Fruit fly (Drosophila melanogaster): ENCODE measurements around the gene to.

The to gene

dm6 chr3R:25232271-25232989 lies 7.5 kb upstream of the to start, which contains the start of gene Cad96Cb (continued):
- TF ChIP-seq CG4854 (GFP tag; optimal IDR thresholded peaks at IDR 0.05) (peak; percentile 69), jumu (GFP tag; optimal IDR thresholded peaks at IDR 0.05) (peak; percentile 76), jing (GFP tag; optimal IDR thresholded peaks at IDR 0.05) (peak; percentile 38), CG1529 (GFP tag; optimal IDR thresholded peaks at IDR 0.05) (peak; percentile 84), Sin3A (optimal IDR thresholded peaks at IDR 0.05) (no peak), dimm (GFP tag; IDR thresholded peaks at IDR 0.05) (no peak), sens-2 (GFP tag; IDR thresholded peaks at IDR 0.05) (no peak), bab2 (GFP tag; optimal IDR thresholded peaks at IDR 0.05) (peak; percentile 80), CG15696 (tag; optimal IDR thresholded peaks at IDR 0.05) (peak; percentile 76), E2f2 (GFP tag; IDR thresholded peaks at IDR 0.05) (peak; percentile 50), fru (optimal IDR thresholded peaks at IDR 0.05) (no peak), CG17359 (tag; optimal IDR thresholded peaks at IDR 0.05) (peak; percentile 83), sug (tag; optimal IDR thresholded peaks at IDR 0.05) (no peak), HmgZ (tag; optimal IDR thresholded peaks at IDR 0.05) (peak; percentile 39), emc (GFP tag; optimal IDR thresholded peaks at IDR 0.05) (peak; percentile 49), cas (GFP tag; IDR thresholded peaks at IDR 0.05) (no peak), caup (GFP tag; optimal IDR thresholded peaks at IDR 0.05; ENCODE audit: severe bottlenecking) (peak; percentile 66), vfl (GFP tag; optimal IDR thresholded peaks at IDR 0.05) (no peak), Fer3 (tag; optimal IDR thresholded peaks at IDR 0.05) (peak; percentile 53), CG8478 (optimal IDR thresholded peaks at IDR 0.05) (no peak), CG12071 (GFP tag; optimal IDR thresholded peaks at IDR 0.05) (peak; percentile 43), pfk (GFP tag; optimal IDR thresholded peaks at IDR 0.05) (no peak), fd96Cb (tag; optimal IDR thresholded peaks at IDR 0.05) (peak; percentile 85), bcd (GFP tag; optimal IDR thresholded peaks at IDR 0.05) (peak; percentile 84), Antp (GFP tag; optimal IDR thresholded peaks at IDR 0.05) (peak; percentile 67), CG10979 (tag; optimal IDR thresholded peaks at IDR 0.05) (peak; percentile 94), CG10431 (GFP tag; optimal IDR thresholded peaks at IDR 0.05) (peak; percentile 76), tll (GFP tag; optimal IDR thresholded peaks at IDR 0.05) (no peak), eve (GFP tag; optimal IDR thresholded peaks at IDR 0.05) (no peak), CG4424 (GFP tag; optimal IDR thresholded peaks at IDR 0.05) (peak; percentile 92), Dll (GFP tag; IDR thresholded peaks at IDR 0.05; ENCODE audit: partially characterized antibody) (0 out of 4 replicates have a peak, but pooled peaks have one; percentile 21), CG6683 (GFP tag; optimal IDR thresholded peaks at IDR 0.05) (no peak), Gsc (GFP tag; IDR thresholded peaks at IDR 0.05) (no peak), cad (GFP tag; optimal IDR thresholded peaks at IDR 0.05) (no peak), CG18599 (GFP tag; optimal IDR thresholded peaks at IDR 0.05) (peak; percentile 78), Med (GFP tag) (peak; percentile 93), disco-r (GFP tag; optimal IDR thresholded peaks at IDR 0.05) (peak; percentile 73), stwl (tag; optimal IDR thresholded peaks at IDR 0.05) (no peak), Ets65A (GFP tag) (peak; percentile 95), ind (GFP tag; optimal IDR thresholded peaks at IDR 0.05) (peak; percentile 79), CG33213 (GFP tag; optimal IDR thresholded peaks at IDR 0.05) (peak; percentile 49), CG2712 (tag; optimal IDR thresholded peaks at IDR 0.05) (peak; percentile 91), CG14860 (GFP tag; IDR thresholded peaks at IDR 0.05; ENCODE audit: partially characterized antibody) (no peak), shn (GFP tag; optimal IDR thresholded peaks at IDR 0.05) (peak; percentile 53), HLH4C (GFP tag; IDR thresholded peaks at IDR 0.05; ENCODE audit: partially characterized antibody) (no peak), Spps (tag; optimal IDR thresholded peaks at IDR 0.05) (peak; percentile 78), cwo (GFP tag; optimal IDR thresholded peaks at IDR 0.05) (peak; percentile 67), CG12299 (tag; optimal IDR thresholded peaks at IDR 0.05) (peak; percentile 8), CG7745 (tag; optimal IDR thresholded peaks at IDR 0.05) (no peak), ssp (GFP tag; IDR thresholded peaks at IDR 0.05) (peak; percentile 41)

All from whole organism, embryonic.